Worm (Caenorhabditis elegans) whole organism, midembryonic: ENCODE data around the gene unk-1.

Experiments used
- T22C8.4 ChIP-seq: fragments of 200-800 bp; sonication (Bioruptor generic); IDR thresholded peaks from 2 replicates; pipeline ENCODE4 v1.3.6; 2022; ENCODE audit warnings: missing genetic modification characterization, missing compliant biosample characterization
- cog-1 ChIP-seq: sonication (generic microtip); optimal IDR thresholded peaks from 2 replicates; lab custom pipeline; 2016; ENCODE audit warnings: missing genetic modification characterization, missing compliant biosample characterization
- flt-1 ChIP-seq: fragments of 200-800 bp; sonication (Bioruptor generic); IDR thresholded peaks from 2 replicates; pipeline ENCODE4 v1.3.6; 2022; ENCODE audit warnings: missing genetic modification characterization, missing compliant biosample characterization
- klf-2 ChIP-seq: fragments of 200-800 bp; sonication (Bioruptor generic); conservative IDR thresholded peaks from 2 replicates; pipeline ENCODE4 v1.3.6; 2022; ENCODE audit warnings: missing genetic modification reagents, missing genetic modification characterization, missing compliant biosample characterization
- med-1 ChIP-seq: sonication (generic microtip); optimal IDR thresholded peaks from 2 replicates; lab custom pipeline; 2017; ENCODE audit warnings: missing genetic modification characterization, mild to moderate bottlenecking, missing compliant biosample characterization, antibody characterized with exemption, missing genetic modification reagents; ENCODE audit not compliant: insufficient read depth
- ref-1 ChIP-seq: fragments of 200-800 bp; sonication (Bioruptor generic); conservative IDR thresholded peaks from 2 replicates; pipeline ENCODE4 v1.3.6; 2022; ENCODE audit warnings: missing genetic modification reagents, missing genetic modification characterization, missing compliant biosample characterization
- tab-1 ChIP-seq: fragments of 200-800 bp; sonication (Bioruptor generic); IDR thresholded peaks from 2 replicates; pipeline ENCODE4 v1.3.6; 2022; ENCODE audit warnings: missing genetic modification characterization, missing compliant biosample characterization
- ztf-23 ChIP-seq: fragments of 200-800 bp; sonication (Bioruptor generic); IDR thresholded peaks from 2 replicates; pipeline ENCODE4 v1.3.6; 2022; ENCODE audit warnings: missing genetic modification reagents, missing genetic modification characterization, missing compliant biosample characterization
- ztf-29 ChIP-seq: fragments of 200-800 bp; sonication (Bioruptor generic); IDR thresholded peaks from 2 replicates; pipeline ENCODE4 v1.3.6; 2022; ENCODE audit warnings: missing genetic modification reagents, missing genetic modification characterization, missing compliant biosample characterization

The unk-1 gene

ce11 chrX:8015889-8016288, 1.1 kb downstream of the unk-1 start:
- TF ChIP-seq T22C8.4 (GFP tag; lab: Robert Waterston, UW) (no peak), cog-1 (no peak), ztf-29 (GFP tag; lab: Robert Waterston, UW) (no peak), ref-1 (GFP tag; lab: Robert Waterston, UW) (no peak), ztf-23 (no peak), tab-1 (GFP tag; lab: Robert Waterston, UW) (no peak), med-1 (no peak), flt-1 (GFP tag; lab: Robert Waterston, UW) (no peak), klf-2 (GFP tag; lab: Robert Waterston, UW) (no peak)

DNA sequence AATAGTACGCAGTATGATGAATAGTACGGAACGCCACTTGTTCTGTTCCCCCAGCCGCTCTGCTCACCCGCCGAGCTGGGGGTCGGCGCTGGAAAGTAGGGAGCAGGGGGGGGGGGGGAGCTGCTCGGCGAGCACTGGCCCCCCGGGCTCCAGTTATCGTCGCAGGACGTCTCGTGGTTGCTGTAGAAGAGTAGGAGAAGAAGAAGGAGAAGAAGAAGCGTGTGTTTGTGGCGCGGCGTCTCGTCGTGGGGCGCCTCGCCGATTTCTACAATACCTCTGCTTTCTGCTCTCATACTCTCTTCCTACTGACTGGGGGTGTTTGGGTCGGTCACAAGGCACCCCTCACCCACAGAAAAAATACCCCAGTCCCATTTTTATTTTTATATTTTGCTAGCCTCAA, 2.5 kb downstream of the unk-1 start:
- TF ChIP-seq ztf-29 (GFP tag; lab: Robert Waterston, UW) (no peak), tab-1 (GFP tag; lab: Robert Waterston, UW) (peak; percentile 60; the same call in 1 of the 2 replicates)

DNA sequence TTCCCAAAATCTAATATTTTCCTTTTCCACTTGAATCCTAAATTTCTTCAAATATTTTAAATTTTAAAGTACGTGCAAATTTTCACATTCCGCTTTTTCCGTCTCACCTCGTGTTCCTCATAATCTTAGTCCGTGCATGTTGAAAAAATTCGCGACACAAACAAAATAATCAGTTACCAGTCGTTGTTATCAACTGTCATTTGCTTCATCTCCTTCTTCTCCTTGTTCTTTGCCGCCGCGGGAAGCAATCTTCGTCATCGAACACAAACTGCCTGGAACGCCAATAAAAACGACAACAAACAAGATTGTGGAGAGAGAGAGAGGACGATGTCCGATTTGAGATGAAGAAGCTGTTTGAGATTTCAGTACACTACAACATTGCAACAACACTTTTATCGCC, 3.0 kb downstream of the unk-1 start, which contains the start of gene C34D10.5:
Gene C34D10.5, plus strand, starts transcription at position 269 of the 400 bp plus-strand sequence.
- TF ChIP-seq cog-1, result no peak

ce11 chrX:8018441-8018840, 3.7 kb downstream of the unk-1 start:
- TF ChIP-seq ztf-23, result no peak
- no peak for TF ChIP-seq ref-1 (GFP tag; lab: Robert Waterston, UW)
- no peak for TF ChIP-seq tab-1 (GFP tag; lab: Robert Waterston, UW)
- TF ChIP-seq ztf-29 (GFP tag; lab: Robert Waterston, UW), result no peak
- TF ChIP-seq cog-1, result no peak

DNA sequence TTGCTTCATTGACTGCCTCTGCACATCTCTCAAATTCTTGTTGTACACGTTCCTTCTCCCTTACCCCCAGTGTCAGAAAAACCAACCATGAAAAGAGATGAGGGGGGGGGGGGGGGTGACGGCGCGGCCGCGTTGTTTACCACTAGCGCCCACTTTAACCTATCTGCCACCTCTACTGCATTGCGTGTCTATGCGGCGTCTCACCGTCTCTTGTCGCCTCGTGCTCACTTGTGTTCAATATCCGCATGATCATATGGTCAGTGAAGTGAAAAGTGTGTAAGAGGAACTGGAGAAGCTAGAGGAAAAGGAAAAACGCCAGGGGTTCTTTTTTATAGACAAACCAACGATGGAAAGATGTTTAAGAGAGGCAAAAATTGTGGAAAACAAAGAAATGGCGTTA, 4.9 kb downstream of the unk-1 start:
- TF ChIP-seq ref-1 (GFP tag; lab: Robert Waterston, UW) (no peak), tab-1 (GFP tag; lab: Robert Waterston, UW) (peak; percentile 41; the same call in 1 of the 2 replicates), med-1 (no peak), ztf-29 (GFP tag; lab: Robert Waterston, UW) (no peak), ztf-23 (0 out of 2 replicates have a peak, but pooled peaks have one; percentile 12), T22C8.4 (GFP tag; lab: Robert Waterston, UW) (no peak), flt-1 (GFP tag; lab: Robert Waterston, UW) (peak; percentile 75; the same call in 1 of the 2 replicates), cog-1 (peak; percentile 41), klf-2 (GFP tag; lab: Robert Waterston, UW) (no peak)

- TF ChIP-seq med-1 (no peak), T22C8.4 (GFP tag; lab: Robert Waterston, UW) (no peak), ztf-29 (GFP tag; lab: Robert Waterston, UW) (no peak), ref-1 (GFP tag; lab: Robert Waterston, UW) (no peak), flt-1 (GFP tag; lab: Robert Waterston, UW) (no peak), klf-2 (GFP tag; lab: Robert Waterston, UW) (no peak), tab-1 (GFP tag; lab: Robert Waterston, UW) (no peak), ztf-23 (no peak), cog-1 (no peak)
These were observed 6.8 kb downstream of the unk-1 start for ce11 chrX:8021609-8022008.

- no peak for TF ChIP-seq cog-1
- TF ChIP-seq ztf-23, result no peak
- no peak for TF ChIP-seq klf-2 (GFP tag; lab: Robert Waterston, UW)
- TF ChIP-seq ztf-29 (GFP tag; lab: Robert Waterston, UW), result no peak
- no peak for TF ChIP-seq flt-1 (GFP tag; lab: Robert Waterston, UW)
- no peak for TF ChIP-seq tab-1 (GFP tag; lab: Robert Waterston, UW)
- TF ChIP-seq T22C8.4 (GFP tag; lab: Robert Waterston, UW), result no peak
- TF ChIP-seq med-1, result no peak
- TF ChIP-seq ref-1 (GFP tag; lab: Robert Waterston, UW), result no peak
These were observed 7.9 kb downstream of the unk-1 start for ce11 chrX:8022728-8023127.

DNA sequence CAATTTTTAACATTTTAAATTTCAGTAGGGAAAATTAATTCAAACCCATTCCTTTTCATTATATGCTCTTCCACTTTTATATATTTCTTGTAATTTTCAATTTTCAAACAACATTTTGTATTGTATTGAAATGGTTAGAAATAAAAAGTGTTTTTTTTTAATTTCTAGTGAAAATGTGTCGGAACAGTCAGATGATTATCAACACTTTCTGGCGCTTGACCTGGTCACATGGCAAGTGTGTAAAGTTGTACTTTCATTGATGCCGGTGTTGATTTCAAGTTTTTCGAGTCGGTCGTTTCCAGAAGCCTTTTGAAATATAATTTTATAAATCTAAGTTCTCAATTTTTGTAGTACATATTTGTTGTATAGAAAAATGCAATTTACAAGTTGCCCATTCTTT, 11.9 kb downstream of the unk-1 start:
- TF ChIP-seq T22C8.4 (GFP tag; lab: Robert Waterston, UW) (no peak), ztf-29 (GFP tag; lab: Robert Waterston, UW) (no peak), ref-1 (GFP tag; lab: Robert Waterston, UW) (no peak), tab-1 (GFP tag; lab: Robert Waterston, UW) (no peak)

DNA sequence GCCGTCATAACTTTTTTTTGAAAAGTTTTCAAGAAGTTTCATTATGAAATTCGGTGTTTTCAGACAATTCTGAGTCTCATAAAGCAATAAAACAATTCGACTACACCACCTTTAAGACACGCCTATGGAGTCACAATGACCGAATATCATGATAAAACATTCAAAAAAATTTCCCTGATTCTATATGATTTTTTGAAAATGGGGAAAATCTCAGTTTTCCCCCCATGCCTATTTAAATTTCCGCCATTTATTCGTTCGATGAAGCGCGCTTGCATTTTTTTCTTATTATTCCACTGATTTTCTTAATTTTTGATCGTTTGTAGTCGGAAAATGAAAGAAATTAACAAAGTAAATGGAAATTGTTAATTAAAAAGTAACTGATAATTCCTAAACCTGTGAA, 12.7 kb downstream of the unk-1 start:
- TF ChIP-seq med-1 (no peak), flt-1 (GFP tag; lab: Robert Waterston, UW) (no peak), klf-2 (GFP tag; lab: Robert Waterston, UW) (no peak), ztf-29 (GFP tag; lab: Robert Waterston, UW) (no peak), tab-1 (GFP tag; lab: Robert Waterston, UW) (no peak), cog-1 (no peak)

DNA sequence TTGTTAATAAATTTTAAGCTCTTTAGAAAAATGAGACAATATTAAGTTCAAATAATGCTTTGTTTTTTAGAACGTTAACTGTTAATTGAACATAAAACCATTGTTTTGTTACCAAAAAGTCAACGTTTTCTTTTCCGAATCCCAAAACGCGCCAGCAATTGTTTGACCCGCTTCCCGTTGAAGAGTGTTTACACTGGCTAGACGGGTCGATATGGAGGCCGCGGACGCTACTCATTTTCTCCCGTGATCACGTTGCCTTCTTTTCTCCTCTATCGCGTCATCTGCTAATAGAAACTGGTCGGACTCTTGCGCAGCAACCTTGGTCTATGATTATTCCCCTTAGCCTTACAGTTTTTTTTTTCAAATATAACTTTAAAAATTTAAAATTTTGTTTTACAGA, 14.3 kb downstream of the unk-1 start, which contains the start of gene C34D10.1:
Gene C34D10.1, plus strand, starts transcription at position 400 of the 400 bp plus-strand sequence.
- peak; percentile 22 for TF ChIP-seq cog-1
- TF ChIP-seq klf-2 (GFP tag; lab: Robert Waterston, UW), result no peak
- no peak for TF ChIP-seq tab-1 (GFP tag; lab: Robert Waterston, UW)
- 0 out of 2 replicates have a peak, but pooled peaks have one; percentile 63 for TF ChIP-seq flt-1 (GFP tag; lab: Robert Waterston, UW)
- 0 out of 2 replicates have a peak, but pooled peaks have one; percentile 38 for TF ChIP-seq T22C8.4 (GFP tag; lab: Robert Waterston, UW)

ce11 chrX:8030032-8030431, 15.2 kb downstream of the unk-1 start:
- TF ChIP-seq tab-1 (GFP tag; lab: Robert Waterston, UW) (no peak), ztf-23 (no peak), klf-2 (GFP tag; lab: Robert Waterston, UW) (no peak), T22C8.4 (GFP tag; lab: Robert Waterston, UW) (no peak), med-1 (no peak), cog-1 (no peak)
